Fruit fly (Drosophila melanogaster) whole organism, wandering third instar larva: ENCODE results near the gene mol.

Experiments
- Abd-B ChIP-seq: fragments of >200 bp; optimal IDR thresholded peaks from 2 replicates; lab custom pipeline; 2017; ENCODE audit warnings: missing biosample characterization, missing genetic modification characterization
- CG32264 ChIP-seq: fragments of 200-800 bp; sonication (Bioruptor generic); optimal IDR thresholded peaks from 2 replicates; lab custom pipeline; 2016; ENCODE audit warnings: missing biosample characterization, missing genetic modification characterization
- CrebA ChIP-seq: fragments of 200-800 bp; sonication (Bioruptor generic); optimal IDR thresholded peaks from 2 replicates; lab custom pipeline; 2016; ENCODE audit warnings: missing biosample characterization, mild to moderate bottlenecking, missing genetic modification characterization, borderline replicate concordance
- Dfd ChIP-seq: fragments of >200 bp; optimal IDR thresholded peaks from 2 replicates; lab custom pipeline; 2017; ENCODE audit warnings: missing biosample characterization, missing genetic modification characterization
- Dif ChIP-seq: fragments of 200-275, 200-300 bp; sonication (Bioruptor generic); optimal IDR thresholded peaks from 2 replicates; lab custom pipeline; 2018; ENCODE audit warnings: missing biosample characterization, missing genetic modification characterization; ENCODE audit not compliant: partially characterized antibody
- GATAd ChIP-seq: sonication (Bioruptor generic); optimal IDR thresholded peaks from 2 replicates; lab custom pipeline; 2016; ENCODE audit warnings: missing biosample characterization, missing genetic modification characterization
- HLH106 ChIP-seq: fragments of 200-800 bp; optimal IDR thresholded peaks from 3 replicates; lab custom pipeline; 2019; ENCODE audit warnings: missing biosample characterization, mild to moderate bottlenecking, missing genetic modification characterization, moderate library complexity
- Hnf4 ChIP-seq: fragments of 200-800 bp; sonication (Bioruptor generic); optimal IDR thresholded peaks from 2 replicates; lab custom pipeline; 2016; ENCODE audit warnings: missing biosample characterization, mild to moderate bottlenecking, missing genetic modification characterization
- Hr78 ChIP-seq: fragments of >200 bp; optimal IDR thresholded peaks from 2 replicates; lab custom pipeline; 2017; ENCODE audit warnings: missing biosample characterization, missing genetic modification characterization
- Hr83 ChIP-seq: fragments of 200-300 bp; sonication (Bioruptor generic); optimal IDR thresholded peaks from 2 replicates; lab custom pipeline; 2016; ENCODE audit warnings: missing biosample characterization, mild to moderate bottlenecking, missing genetic modification characterization, moderate library complexity; ENCODE audit not compliant: poor library complexity, severe bottlenecking
- Jra ChIP-seq: sonication (Bioruptor generic); optimal IDR thresholded peaks from 2 replicates; lab custom pipeline; 2016; ENCODE audit warnings: missing biosample characterization, missing genetic modification characterization
- Mio ChIP-seq: sonication (Bioruptor generic); optimal IDR thresholded peaks from 2 replicates; lab custom pipeline; 2016; ENCODE audit warnings: missing biosample characterization, missing genetic modification characterization
- Myc ChIP-seq: fragments of >200 bp; optimal IDR thresholded peaks from 2 replicates; lab custom pipeline; 2017
- OdsH ChIP-seq: fragments of 200-800 bp; sonication (Bioruptor generic); optimal IDR thresholded peaks from 2 replicates; lab custom pipeline; 2016; ENCODE audit warnings: missing biosample characterization, mild to moderate bottlenecking, missing genetic modification characterization
- Rel ChIP-seq, 2 experiments: fragments of 200-800 bp; sonication (Bioruptor generic) in 1 of 2; optimal IDR thresholded peaks; 2 replicates in 1 of 2; 3 replicates in 1 of 2; lab custom pipeline; 2016 to 2019; ENCODE audit warnings: mild to moderate bottlenecking in 2 of 2, missing biosample characterization in 2 of 2, missing genetic modification characterization in 2 of 2, moderate library complexity in 1 of 2
- Vsx2 ChIP-seq: fragments of 200-300, 225-300 bp; sonication (Bioruptor generic); optimal IDR thresholded peaks from 2 replicates; lab custom pipeline; 2018; ENCODE audit warnings: missing biosample characterization, missing genetic modification characterization; ENCODE audit not compliant: partially characterized antibody
- br ChIP-seq: fragments of 200-800 bp; sonication (Bioruptor generic); optimal IDR thresholded peaks from 2 replicates; lab custom pipeline; 2016; ENCODE audit warnings: missing biosample characterization, missing genetic modification characterization
- brk ChIP-seq: fragments of 200-800 bp; sonication (Bioruptor generic); optimal IDR thresholded peaks from 2 replicates; lab custom pipeline; 2016; ENCODE audit warnings: missing biosample characterization, mild to moderate bottlenecking, missing genetic modification characterization
- dsf ChIP-seq: sonication (Bioruptor generic); optimal IDR thresholded peaks from 2 replicates; lab custom pipeline; 2016; ENCODE audit warnings: missing biosample characterization, missing genetic modification characterization, borderline replicate concordance
- foxo ChIP-seq, 2 experiments: fragments of 200-800 bp; sonication (Bioruptor generic); optimal IDR thresholded peaks; 2 replicates in 1 of 2; 3 replicates in 1 of 2; lab custom pipeline; 2016 to 2017; ENCODE audit warnings: missing biosample characterization in 2 of 2, missing genetic modification characterization in 2 of 2
- fru ChIP-seq: fragments of 200-800 bp; sonication (Bioruptor generic); optimal IDR thresholded peaks from 3 replicates; lab custom pipeline; 2016; ENCODE audit warnings: missing biosample characterization, mild to moderate bottlenecking, missing genetic modification characterization
- h ChIP-seq: fragments of 200-800 bp; sonication (Bioruptor generic); optimal IDR thresholded peaks from 3 replicates; lab custom pipeline; 2016; ENCODE audit warnings: missing biosample characterization, mild to moderate bottlenecking, missing genetic modification characterization
- jim ChIP-seq: fragments of 175-275, 200-325 bp; sonication (Bioruptor generic); optimal IDR thresholded peaks from 2 replicates; lab custom pipeline; 2016; ENCODE audit warnings: missing biosample characterization, mild to moderate bottlenecking, missing genetic modification characterization
- lola ChIP-seq: fragments of >200 bp; optimal IDR thresholded peaks from 2 replicates; lab custom pipeline; 2017; ENCODE audit warnings: missing biosample characterization, missing genetic modification characterization
- rgr ChIP-seq: fragments of 200-800 bp; sonication (Bioruptor generic); optimal IDR thresholded peaks from 3 replicates; lab custom pipeline; 2016; ENCODE audit warnings: missing biosample characterization, mild to moderate bottlenecking, missing genetic modification characterization
- sage ChIP-seq: fragments of 200-800 bp; sonication (Bioruptor generic); optimal IDR thresholded peaks from 2 replicates; lab custom pipeline; 2016; ENCODE audit warnings: missing biosample characterization, mild to moderate bottlenecking, missing genetic modification characterization
- sv ChIP-seq: fragments of 200-800 bp; sonication (Bioruptor generic); optimal IDR thresholded peaks from 3 replicates; lab custom pipeline; 2016; ENCODE audit warnings: missing biosample characterization, missing genetic modification characterization
- tai ChIP-seq: sonication (Bioruptor generic); optimal IDR thresholded peaks from 2 replicates; lab custom pipeline; 2016; ENCODE audit warnings: missing biosample characterization, missing genetic modification characterization
- usp ChIP-seq: fragments of >200 bp; optimal IDR thresholded peaks from 2 replicates; lab custom pipeline; 2017; ENCODE audit warnings: missing biosample characterization, missing genetic modification characterization
- woc ChIP-seq: sonication (Bioruptor generic); optimal IDR thresholded peaks from 2 replicates; lab custom pipeline; 2016; ENCODE audit warnings: missing biosample characterization, mild to moderate bottlenecking, missing genetic modification characterization

The mol gene

DNA sequence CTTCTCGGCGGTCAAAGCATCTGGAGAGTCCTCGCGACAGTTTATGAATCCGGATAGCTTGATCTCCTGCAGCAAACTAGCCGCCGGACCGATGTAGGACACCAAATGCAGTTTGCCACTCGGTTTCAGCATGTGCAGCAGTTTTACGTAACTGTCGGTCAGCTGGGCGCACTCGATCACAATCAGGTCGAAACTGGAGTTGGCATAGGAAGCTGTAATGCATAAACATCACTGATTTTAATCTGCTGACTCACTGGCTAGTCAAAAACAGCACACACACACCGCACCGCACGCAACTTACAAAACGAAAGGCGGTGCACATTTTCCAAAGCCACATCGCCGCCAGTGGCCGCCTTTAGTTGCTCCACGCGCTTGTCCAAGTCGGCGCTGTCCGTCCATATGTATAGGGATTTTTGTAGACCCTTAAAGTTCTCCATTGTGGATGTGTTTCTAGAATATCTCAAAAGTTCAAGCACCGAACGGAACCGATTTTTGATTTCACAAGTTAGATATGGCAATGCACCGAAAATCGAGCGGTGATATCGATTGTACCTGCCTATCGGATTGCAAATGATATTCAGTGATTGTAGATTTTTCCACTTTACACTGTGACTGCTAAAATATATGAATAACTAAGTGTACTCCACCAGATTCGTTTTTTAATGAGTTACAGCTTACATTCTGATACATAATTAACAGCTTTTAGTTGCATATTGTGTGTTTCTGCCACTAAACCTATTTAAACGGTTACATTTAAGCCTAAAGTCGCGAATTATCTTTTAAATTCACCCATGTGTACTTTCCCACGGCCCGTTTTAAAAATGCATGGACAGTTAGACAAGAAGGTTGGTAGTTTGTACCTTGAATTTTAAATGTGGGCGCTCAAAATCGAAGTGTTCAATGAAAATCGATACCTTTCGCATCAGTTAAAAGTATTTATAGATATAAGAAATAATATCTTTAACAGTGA lies 41.3 kb upstream of the mol start, which contains the start of gene CIAPIN1:
Gene CIAPIN1, minus strand, starts transcription at position 523 of the 970 bp plus-strand sequence.
- TF ChIP-seq GATAd (GFP tag; lab: Kevin White, UChicago) (no peak), tai (no peak), jim (GFP tag; lab: Kevin White, UChicago) (no peak), CrebA (no peak), usp (no peak), Mio (no peak), Dif (GFP tag; lab: Kevin White, UChicago) (no peak), woc (GFP tag; lab: Kevin White, UChicago) (no peak)

DNA sequence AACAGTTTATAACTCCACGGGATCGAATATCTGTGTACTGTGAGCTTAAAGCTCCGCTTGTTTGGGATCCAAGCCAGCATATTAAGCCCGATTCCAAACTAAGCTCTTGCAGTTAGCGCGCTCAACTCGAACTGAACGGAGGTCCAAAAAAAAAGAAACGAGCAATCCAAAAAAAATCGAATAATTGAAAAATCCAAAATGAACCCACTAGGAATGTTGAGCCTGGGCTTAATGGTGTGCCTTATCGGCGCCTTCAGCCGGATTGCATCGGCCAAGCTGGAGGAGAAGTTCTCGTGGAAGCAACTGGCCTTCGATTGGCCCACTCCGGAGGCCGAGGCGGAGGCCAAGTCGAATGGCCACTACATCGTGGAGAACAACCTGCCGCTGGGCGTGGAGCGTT lies 38.0 kb upstream of the mol start, which contains the start of gene yellow-c:
Gene yellow-c, plus strand, starts transcription at position 29 of the 400 bp plus-strand sequence.
- TF ChIP-seq Jra (GFP tag; lab: Kevin White, UChicago) = no peak
- TF ChIP-seq rgr (GFP tag; lab: Kevin White, UChicago) = no peak
- TF ChIP-seq OdsH = no peak
- no peak for TF ChIP-seq fru (GFP tag; lab: Kevin White, UChicago)
- no peak for TF ChIP-seq HLH106
- TF ChIP-seq GATAd (GFP tag; lab: Kevin White, UChicago) = no peak
- no peak for TF ChIP-seq dsf (GFP tag; lab: Kevin White, UChicago)
- TF ChIP-seq Hr83 (GFP tag; lab: Kevin White, UChicago) = no peak

DNA sequence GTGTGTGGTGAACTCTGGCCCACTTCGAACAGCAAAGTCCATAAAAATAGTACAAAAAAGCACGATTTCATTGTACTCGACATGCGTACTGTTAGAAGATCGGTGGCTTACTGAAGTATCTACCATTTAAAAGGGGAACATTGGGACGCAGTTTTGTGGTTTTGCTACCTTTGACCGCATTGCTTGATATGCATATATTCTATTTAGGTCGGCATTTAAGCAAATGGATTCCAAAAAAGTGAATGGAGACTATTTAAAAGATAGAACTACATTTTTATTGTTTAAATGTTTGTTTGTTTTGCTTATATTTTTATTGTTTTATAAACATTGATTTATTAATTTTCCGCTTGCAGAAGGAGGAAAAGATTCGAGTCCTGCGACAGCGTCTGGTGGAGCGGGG lies 34.3 kb upstream of the mol start, which contains the start of gene CG31832:
Gene CG31832, minus strand, starts transcription at position 101 of the 400 bp plus-strand sequence.
- TF ChIP-seq lola (GFP tag; lab: Kevin White, UChicago) = no peak

DNA sequence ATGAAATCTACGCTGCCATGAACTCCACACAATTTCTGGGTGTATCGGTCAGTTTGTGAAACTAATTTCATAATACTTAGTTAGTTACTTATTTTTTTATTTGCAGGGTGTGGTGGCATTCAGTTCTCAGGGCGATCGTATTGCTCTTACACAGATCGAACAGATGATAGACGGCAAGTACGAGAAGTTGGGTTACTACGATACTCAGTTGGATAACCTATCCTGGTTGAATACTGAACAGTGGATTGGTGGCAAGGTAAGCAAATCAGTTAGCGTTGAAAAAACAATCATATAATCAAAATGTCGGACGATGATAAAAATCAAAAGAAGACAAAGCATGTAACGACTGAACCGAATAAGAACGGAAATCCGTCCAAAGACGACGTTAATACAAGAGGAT lies 29.2 kb upstream of the mol start, which contains the start of gene CG33310:
Gene CG33310, plus strand, starts transcription at position 301 of the 400 bp plus-strand sequence.
- TF ChIP-seq Jra (GFP tag; lab: Kevin White, UChicago) (no peak), rgr (GFP tag; lab: Kevin White, UChicago) (no peak), Abd-B (GFP tag; lab: Kevin White, UChicago) (no peak), Vsx2 (GFP tag; lab: Kevin White, UChicago) (no peak), br (GFP tag; lab: Kevin White, UChicago) (no peak), HLH106 (no peak), sage (GFP tag; lab: Kevin White, UChicago) (no peak), brk (GFP tag; lab: Kevin White, UChicago) (no peak), usp (no peak), Myc (no peak), Hnf4 (GFP tag; lab: Kevin White, UChicago) (no peak), sv (GFP tag; lab: Kevin White, UChicago) (no peak), CG32264 (GFP tag; lab: Kevin White, UChicago) (no peak), OdsH (no peak), Dfd (GFP tag; lab: Kevin White, UChicago) (no peak), h (GFP tag; lab: Kevin White, UChicago) (no peak), Hr78 (no peak)

DNA sequence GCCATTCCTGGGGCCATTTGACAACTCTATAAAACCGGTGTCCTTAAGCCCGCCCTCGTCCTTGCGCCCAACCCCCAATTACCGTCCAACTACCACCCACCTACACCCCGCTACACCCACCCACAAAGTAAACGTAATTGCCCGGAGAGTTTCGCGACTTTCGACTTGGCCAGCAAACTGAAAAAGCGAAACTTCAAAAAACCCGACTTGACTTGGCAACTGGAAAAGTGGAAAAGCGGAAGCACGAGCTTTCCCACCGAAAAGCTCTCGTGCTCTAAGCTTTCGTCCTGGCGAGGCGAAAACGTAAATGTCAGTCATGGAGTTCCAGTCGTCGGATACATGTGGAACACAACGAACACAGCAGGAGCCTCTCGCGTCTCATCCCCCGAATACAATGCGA lies 18.7 kb upstream of the mol start, which contains the start of gene GABA-B-R1:
Gene GABA-B-R1, plus strand, starts transcription at position 301 of the 400 bp plus-strand sequence.
- TF ChIP-seq Rel (GFP tag; optimal IDR thresholded peaks at IDR 0.05; lab: Kevin White, UChicago) = no peak
- TF ChIP-seq Rel (tag; optimal IDR thresholded peaks at IDR 0.05; lab: Kevin White, UChicago) = no peak
- TF ChIP-seq foxo (GFP tag; optimal IDR thresholded peaks at IDR 0.05; lab: Kevin White, UChicago) = no peak
